Fruit fly (Drosophila melanogaster): ENCODE data around the gene FucTB.
A peak's percentile ranks its signal among the peaks of the same experiment; 100 is the strongest.

Gene FucTB

dm6 chr2L:9449257-9449972, 18.6 kb upstream of the FucTB start (continued):
- TF ChIP-seq vvl (GFP tag; IDR thresholded peaks at IDR 0.05) (peak; percentile 95), Chrac-16 (GFP tag; optimal IDR thresholded peaks at IDR 0.05) (peak; percentile 95), rib (GFP tag; IDR thresholded peaks at IDR 0.05) (peak; percentile 85), odd (GFP tag; optimal IDR thresholded peaks at IDR 0.05) (peak; percentile 88), CG2116 (GFP tag; optimal IDR thresholded peaks at IDR 0.05) (peak; percentile 77), lola (GFP tag; optimal IDR thresholded peaks at IDR 0.05) (peak in 1 of 3 experiments; percentile 100), seq (GFP tag; IDR thresholded peaks at IDR 0.05) (peak; percentile 97), Optix (GFP tag; IDR thresholded peaks at IDR 0.05) (peak; percentile 95), Hsf (GFP tag; optimal IDR thresholded peaks at IDR 0.05) (peak; percentile 90), phol (tag; optimal IDR thresholded peaks at IDR 0.05) (peak; percentile 96), zf30C (GFP tag; optimal IDR thresholded peaks at IDR 0.05) (peak; percentile 100), CG42726 (GFP tag; IDR thresholded peaks at IDR 0.05; ENCODE audit: partially characterized antibody) (peak; percentile 64; the same call in 1 of the 2 replicates), CG13296 (GFP tag; optimal IDR thresholded peaks at IDR 0.05) (peak; percentile 93), CG4282 (GFP tag; optimal IDR thresholded peaks at IDR 0.05) (peak; percentile 85), so (GFP tag; IDR thresholded peaks at IDR 0.05) (peak; percentile 96; the same call in 2 of the 3 replicates), sob (GFP tag; IDR thresholded peaks at IDR 0.05) (peak; percentile 95), da (GFP tag; optimal IDR thresholded peaks at IDR 0.05) (peak; percentile 63), CG10543 (GFP tag; optimal IDR thresholded peaks at IDR 0.05) (peak; percentile 97), pan (optimal IDR thresholded peaks at IDR 0.05) (no peak), pan (GFP tag; optimal IDR thresholded peaks at IDR 0.05 in 1 of 2, IDR thresholded peaks at IDR 0.05 in 1 of 2) (peak in 1 of 2 experiments; percentile 95), pfk (GFP tag; optimal IDR thresholded peaks at IDR 0.05) (no peak), CG15601 (tag; optimal IDR thresholded peaks at IDR 0.05) (peak; percentile 94), chinmo (GFP tag; IDR thresholded peaks at IDR 0.05; ENCODE audit: partially characterized antibody) (peak; percentile 96), Hand (GFP tag; optimal IDR thresholded peaks at IDR 0.05) (peak; percentile 89), gcm (GFP tag; optimal IDR thresholded peaks at IDR 0.05) (peak; percentile 95), CG13775 (GFP tag; optimal IDR thresholded peaks at IDR 0.05) (peak; percentile 96), emc (GFP tag; optimal IDR thresholded peaks at IDR 0.05) (peak; percentile 38), CG15269 (tag; optimal IDR thresholded peaks at IDR 0.05) (peak; percentile 93), bbx (GFP tag; IDR thresholded peaks at IDR 0.05; ENCODE audit: partially characterized antibody) (peak; percentile 51), Gsc (GFP tag; IDR thresholded peaks at IDR 0.05) (no peak; the same call in 1 of the 2 replicates), CG10959 (GFP tag; IDR thresholded peaks at IDR 0.05) (peak; percentile 89), ind (GFP tag; optimal IDR thresholded peaks at IDR 0.05) (peak; percentile 95), grau (tag; optimal IDR thresholded peaks at IDR 0.05) (peak; percentile 95), Dip2 (GFP tag; IDR thresholded peaks at IDR 0.05) (peak; percentile 68; the same call in 1 of the 2 replicates), bcd (GFP tag; optimal IDR thresholded peaks at IDR 0.05) (peak; percentile 94), pros (GFP tag; optimal IDR thresholded peaks at IDR 0.05) (peak; percentile 96), maf-S (GFP tag; optimal IDR thresholded peaks at IDR 0.05) (peak; percentile 81), E2f1 (GFP tag; IDR thresholded peaks at IDR 0.05) (peak; percentile 94), shn (GFP tag; optimal IDR thresholded peaks at IDR 0.05) (peak; percentile 64), salm (tag; optimal IDR thresholded peaks at IDR 0.05) (peak; percentile 84), Vsx1 (GFP tag; optimal IDR thresholded peaks at IDR 0.05) (peak; percentile 92), gro (GFP tag; optimal IDR thresholded peaks at IDR 0.05) (no peak), CG7372 (GFP tag; IDR thresholded peaks at IDR 0.05) (peak; percentile 96), tup (GFP tag; optimal IDR thresholded peaks at IDR 0.05) (peak; percentile 66), CG2712 (tag; optimal IDR thresholded peaks at IDR 0.05) (peak; percentile 98), CG9932 (GFP tag; IDR thresholded peaks at IDR 0.05) (peak; percentile 96), CG17385 (GFP tag; optimal IDR thresholded peaks at IDR 0.05) (peak; percentile 90), danr (GFP tag; IDR thresholded peaks at IDR 0.05) (peak; percentile 93), tll (GFP tag; optimal IDR thresholded peaks at IDR 0.05) (peak; percentile 53 to 77)
